Worm (Caenorhabditis elegans) whole organism, L4 larva: ENCODE measurements around the gene cks-1.

Experiments used
- F37D6.2 ChIP-seq: sonication (generic microtip); optimal IDR thresholded peaks from 2 replicates; lab custom pipeline; 2016; ENCODE audit warnings: mild to moderate bottlenecking, missing genetic modification characterization, missing compliant biosample characterization
- F44E2.7 ChIP-seq: fragments of 200-800 bp; sonication (Bioruptor generic); IDR thresholded peaks from 2 replicates; pipeline ENCODE4 v2.1.2; 2022; ENCODE audit warnings: missing genetic modification characterization, missing compliant biosample characterization
- F49E8.2 ChIP-seq: sonication (generic microtip); optimal IDR thresholded peaks from 2 replicates; lab custom pipeline; 2016; ENCODE audit warnings: missing compliant biosample characterization, mild to moderate bottlenecking, missing genetic modification characterization, borderline replicate concordance
- T20F7.1 ChIP-seq: fragments of 200-800 bp; sonication (Bioruptor generic); optimal IDR thresholded peaks from 2 replicates; lab custom pipeline; 2018; ENCODE audit warnings: mild to moderate bottlenecking, missing genetic modification characterization, missing compliant biosample characterization
- T26A8.4 ChIP-seq: fragments of 200-800 bp; sonication (Bioruptor generic); IDR thresholded peaks from 2 replicates; pipeline ENCODE4 v1.3.6; 2022; ENCODE audit warnings: missing genetic modification characterization, missing compliant biosample characterization
- Y105C5A.15 ChIP-seq: fragments of 200-800 bp; sonication (Bioruptor generic); IDR thresholded peaks from 2 replicates; pipeline ENCODE4 v1.3.6; 2022; ENCODE audit warnings: missing genetic modification characterization, missing compliant biosample characterization
- Y5F2A.4 ChIP-seq: fragments of 200-800 bp; sonication (Bioruptor generic); optimal IDR thresholded peaks from 2 replicates; lab custom pipeline; 2018; ENCODE audit warnings: mild to moderate bottlenecking, missing genetic modification characterization, missing compliant biosample characterization
- Y75B8A.6 ChIP-seq: fragments of 200-800 bp; sonication (Bioruptor generic); IDR thresholded peaks from 2 replicates; pipeline ENCODE4 v1.3.6; 2022; ENCODE audit warnings: missing genetic modification reagents, missing genetic modification characterization, missing compliant biosample characterization
- ZK337.2 ChIP-seq: fragments of 200-800 bp; sonication (Bioruptor generic); IDR thresholded peaks from 2 replicates; pipeline ENCODE4 v1.3.6; 2022; ENCODE audit warnings: missing genetic modification reagents, missing genetic modification characterization, missing compliant biosample characterization
- ZK546.5 ChIP-seq, 2 experiments: sonication (generic microtip); optimal IDR thresholded peaks; 2 replicates each; lab custom pipeline; 2017; ENCODE audit warnings: missing biosample characterization in 2 of 2, missing genetic modification characterization in 2 of 2
- ama-1 ChIP-seq: fragments of 150-350 bp; optimal IDR thresholded peaks from 2 replicates; lab custom pipeline; 2014; ENCODE audit warnings: inconsistent platforms, mixed read lengths
- ceh-32 ChIP-seq: sonication (generic microtip); optimal IDR thresholded peaks from 2 replicates; lab custom pipeline; 2016; ENCODE audit warnings: mild to moderate bottlenecking, missing genetic modification characterization, missing compliant biosample characterization; ENCODE audit not compliant: poor library complexity
- ceh-44 ChIP-seq: fragments of 200-800 bp; sonication (Bioruptor generic); IDR thresholded peaks from 2 replicates; pipeline ENCODE4 v1.3.6; 2022; ENCODE audit warnings: missing genetic modification reagents, missing genetic modification characterization, missing compliant biosample characterization
- ces-1 ChIP-seq: fragments of 150-350 bp; sonication (generic microtip); optimal IDR thresholded peaks from 4 replicates; lab custom pipeline; 2014; ENCODE audit warnings: missing biosample characterization, missing genetic modification reagents, missing genetic modification characterization
- ctbp-1 ChIP-seq: fragments of 200-800 bp; sonication (Bioruptor generic); IDR thresholded peaks from 2 replicates; pipeline ENCODE4 v1.3.6; 2022; ENCODE audit warnings: missing genetic modification reagents, missing genetic modification characterization, missing compliant biosample characterization
- daf-19 ChIP-seq: fragments of 200-800 bp; sonication (Bioruptor generic); conservative IDR thresholded peaks from 2 replicates; pipeline ENCODE4 v1.3.6; 2022; ENCODE audit warnings: missing genetic modification characterization, missing compliant biosample characterization
- dmd-6 ChIP-seq: fragments of 200-800 bp; sonication (Bioruptor generic); IDR thresholded peaks from 2 replicates; pipeline ENCODE4 v1.3.6; 2022; ENCODE audit warnings: missing genetic modification reagents, missing genetic modification characterization, missing compliant biosample characterization
- dmd-9 ChIP-seq: fragments of 200-800 bp; sonication (Bioruptor generic); IDR thresholded peaks from 2 replicates; pipeline ENCODE4 v1.3.6; 2022; ENCODE audit warnings: missing genetic modification reagents, missing genetic modification characterization, missing compliant biosample characterization
- dpl-1 ChIP-seq: fragments of 150-350 bp; optimal IDR thresholded peaks from 2 replicates; lab custom pipeline; 2014; ENCODE audit warnings: missing biosample characterization, missing genetic modification reagents, missing genetic modification characterization
- duxl-1 ChIP-seq: sonication (generic microtip); optimal IDR thresholded peaks from 2 replicates; lab custom pipeline; 2016; ENCODE audit warnings: mild to moderate bottlenecking, missing genetic modification characterization, moderate library complexity, missing compliant biosample characterization; ENCODE audit not compliant: poor library complexity
- dve-1 ChIP-seq: sonication (generic microtip); optimal IDR thresholded peaks from 2 replicates; lab custom pipeline; 2017; ENCODE audit warnings: antibody characterized with exemption, mild to moderate bottlenecking, missing genetic modification characterization, missing compliant biosample characterization; ENCODE audit not compliant: insufficient read depth
- hlh-11 ChIP-seq: fragments of 200-800 bp; sonication (Bioruptor generic); optimal IDR thresholded peaks from 2 replicates; lab custom pipeline; 2018; ENCODE audit warnings: mild to moderate bottlenecking, missing genetic modification characterization, missing compliant biosample characterization
- hlh-30 ChIP-seq: sonication (generic microtip); optimal IDR thresholded peaks from 2 replicates; lab custom pipeline; 2017; ENCODE audit warnings: antibody characterized with exemption, mild to moderate bottlenecking, missing genetic modification characterization, missing compliant biosample characterization; ENCODE audit not compliant: insufficient read depth
- jun-1 ChIP-seq: fragments of 150-350 bp; optimal IDR thresholded peaks from 2 replicates; lab custom pipeline; 2014; ENCODE audit warnings: missing biosample characterization, missing genetic modification reagents, missing genetic modification characterization
- lin-15B ChIP-seq: fragments of 150-350 bp; sonication (generic microtip); optimal IDR thresholded peaks from 3 replicates; lab custom pipeline; 2014; ENCODE audit warnings: missing biosample characterization, missing genetic modification characterization
- madf-5 ChIP-seq, 2 experiments: fragments of 200-800 bp; sonication (Bioruptor generic); IDR thresholded peaks; 2 replicates each; pipeline ENCODE4 v1.3.6; 2022; ENCODE audit warnings: missing compliant biosample characterization in 2 of 2, missing genetic modification characterization in 2 of 2
- mdl-1 ChIP-seq, 2 experiments: fragments of 150-350 bp in 1 of 2; sonication (generic microtip) in 1 of 2; optimal IDR thresholded peaks; 2 replicates each; lab custom pipeline; 2014 to 2017; ENCODE audit warnings: missing biosample characterization in 2 of 2, missing genetic modification characterization in 2 of 2
- mep-1 ChIP-seq: fragments of 150-350 bp; sonication (generic microtip); optimal IDR thresholded peaks from 3 replicates; lab custom pipeline; 2014; ENCODE audit warnings: missing biosample characterization, missing genetic modification characterization
- mes-2 ChIP-seq: sonication (generic microtip); optimal IDR thresholded peaks from 2 replicates; lab custom pipeline; 2016; ENCODE audit warnings: missing genotype, mild to moderate bottlenecking, missing genetic modification characterization, missing compliant biosample characterization; ENCODE audit not compliant: poor library complexity, severe bottlenecking
- nhr-10 ChIP-seq: fragments of 150-350 bp; optimal IDR thresholded peaks from 2 replicates; lab custom pipeline; 2014; ENCODE audit warnings: missing biosample characterization, missing genetic modification characterization
- nhr-102 ChIP-seq: sonication (generic microtip); optimal IDR thresholded peaks from 2 replicates; lab custom pipeline; 2016; ENCODE audit warnings: mild to moderate bottlenecking, missing genetic modification characterization, moderate library complexity, missing compliant biosample characterization
- nhr-11 ChIP-seq: fragments of 150-350 bp; optimal IDR thresholded peaks from 2 replicates; lab custom pipeline; 2014; ENCODE audit warnings: missing biosample characterization, missing genetic modification characterization
- nhr-111 ChIP-seq: fragments of 200-800 bp; sonication (Bioruptor generic); optimal IDR thresholded peaks from 2 replicates; lab custom pipeline; 2018; ENCODE audit warnings: mild to moderate bottlenecking, missing genetic modification characterization, missing compliant biosample characterization
- nhr-28 ChIP-seq: fragments of 150-350 bp; optimal IDR thresholded peaks from 2 replicates; lab custom pipeline; 2014; ENCODE audit warnings: missing biosample characterization, missing genetic modification characterization
- nhr-41 ChIP-seq: fragments of 200-800 bp; sonication (Bioruptor generic); IDR thresholded peaks from 2 replicates; pipeline ENCODE4 v1.3.6; 2022; ENCODE audit warnings: missing genetic modification reagents, missing genetic modification characterization, missing compliant biosample characterization
- nhr-48 ChIP-seq: sonication (generic microtip); optimal IDR thresholded peaks from 2 replicates; lab custom pipeline; 2016; ENCODE audit warnings: mild to moderate bottlenecking, missing genetic modification characterization, missing compliant biosample characterization
- nhr-76 ChIP-seq: fragments of 150-350 bp; optimal IDR thresholded peaks from 2 replicates; lab custom pipeline; 2014; ENCODE audit warnings: missing biosample characterization, missing genetic modification characterization
- php-3 ChIP-seq: fragments of 200-800 bp; sonication (Bioruptor generic); IDR thresholded peaks from 2 replicates; pipeline ENCODE4 v1.3.6; 2022; ENCODE audit warnings: missing genetic modification reagents, missing genetic modification characterization, missing compliant biosample characterization
- pqm-1 ChIP-seq: sonication (generic microtip); optimal IDR thresholded peaks from 2 replicates; lab custom pipeline; 2017; ENCODE audit warnings: missing biosample characterization, missing genetic modification characterization
- set-16 ChIP-seq: fragments of 200-800 bp; sonication (Bioruptor generic); IDR thresholded peaks from 2 replicates; pipeline ENCODE4 v1.3.6; 2022; ENCODE audit warnings: missing genetic modification reagents, missing genetic modification characterization, missing compliant biosample characterization
- spr-3 ChIP-seq: fragments of 200-800 bp; sonication (Bioruptor generic); optimal IDR thresholded peaks from 2 replicates; lab custom pipeline; 2018; ENCODE audit warnings: mild to moderate bottlenecking, missing genetic modification characterization, missing compliant biosample characterization
- tag-97 ChIP-seq: fragments of 200-800 bp; sonication (Bioruptor generic); IDR thresholded peaks from 2 replicates; pipeline ENCODE4 v1.3.6; 2022; ENCODE audit warnings: missing genetic modification characterization, missing compliant biosample characterization
- tra-1 ChIP-seq: fragments of 200-800 bp; sonication (Bioruptor generic); IDR thresholded peaks from 2 replicates; pipeline ENCODE4 v1.3.6; 2022; ENCODE audit warnings: missing genetic modification reagents, missing genetic modification characterization, missing compliant biosample characterization
- unc-130 ChIP-seq: sonication (generic microtip); optimal IDR thresholded peaks from 2 replicates; lab custom pipeline; 2016; ENCODE audit warnings: missing genetic modification reagents, missing genetic modification characterization, missing compliant biosample characterization
- unc-62 ChIP-seq, 3 experiments: fragments of 150-350 bp in 1 of 3; sonication (generic microtip); optimal IDR thresholded peaks in 2 of 3; peaks in 1 of 3; 1 replicate in 1 of 3; 2 replicates in 2 of 3; lab custom pipeline; 2014 to 2017; ENCODE audit warnings: missing biosample characterization in 3 of 3, missing genetic modification characterization in 3 of 3, missing genetic modification reagents in 3 of 3, missing genotype in 1 of 3
- zfp-2 ChIP-seq: sonication (generic microtip); optimal IDR thresholded peaks from 2 replicates; lab custom pipeline; 2016; ENCODE audit warnings: mild to moderate bottlenecking, missing genetic modification characterization, missing compliant biosample characterization
- zip-11 ChIP-seq: fragments of 200-800 bp; sonication (Bioruptor generic); IDR thresholded peaks from 2 replicates; pipeline ENCODE4 v1.3.6; 2022; ENCODE audit warnings: missing genetic modification characterization, missing compliant biosample characterization
- ztf-11 ChIP-seq: fragments of 150-350 bp; optimal IDR thresholded peaks from 2 replicates; lab custom pipeline; 2014; ENCODE audit warnings: missing biosample characterization, missing genetic modification characterization
- ztf-7 ChIP-seq: fragments of 150-350 bp; optimal IDR thresholded peaks from 2 replicates; lab custom pipeline; 2014; ENCODE audit warnings: missing biosample characterization, missing genetic modification characterization

The cks-1 gene

DNA sequence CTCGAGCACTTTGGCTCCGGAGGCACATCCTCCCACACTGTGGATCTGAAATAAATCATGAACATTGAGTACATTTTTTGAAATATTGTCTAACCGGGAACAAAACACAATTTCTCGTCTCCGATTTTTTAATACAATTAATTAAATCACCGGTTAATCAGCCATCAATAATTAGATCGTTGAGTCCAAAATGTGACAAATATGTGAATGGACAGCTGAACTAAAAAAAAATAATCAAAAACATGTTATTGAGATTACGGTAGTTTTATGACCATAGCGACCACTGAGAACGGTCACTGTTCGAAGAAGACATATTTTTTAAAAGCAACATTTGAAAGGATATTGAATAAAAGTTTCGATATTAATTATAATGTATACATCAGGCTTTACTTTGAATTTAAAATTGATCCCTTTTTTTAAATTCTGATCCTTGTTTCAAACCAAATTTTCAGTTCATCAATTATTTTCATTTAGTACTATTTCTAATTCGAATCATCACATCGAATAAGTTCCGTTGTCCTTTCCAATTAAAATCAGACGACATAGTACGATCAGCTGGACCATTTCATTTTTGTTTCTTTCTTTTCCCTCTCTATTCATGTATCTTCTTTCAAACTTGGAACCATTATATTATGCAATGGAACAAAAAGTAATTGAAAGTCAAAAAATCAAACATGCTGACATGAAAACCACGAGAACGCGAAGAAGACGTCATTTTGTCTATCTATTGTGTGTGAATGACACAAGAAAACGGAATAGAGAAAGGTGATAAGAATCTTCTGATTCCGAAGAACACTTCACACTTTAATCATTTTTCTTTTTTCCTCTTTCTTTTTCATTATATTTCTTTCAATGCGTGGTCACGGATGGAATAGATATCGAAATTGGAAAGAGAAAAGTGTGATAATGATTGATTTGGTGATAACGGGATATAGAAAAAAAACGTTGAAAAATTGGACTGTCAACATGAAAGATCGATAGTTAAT is 16.6 kb downstream of the cks-1 start (continued):
- TF ChIP-seq set-16 (GFP tag; lab: Robert Waterston, UW): no peak
- TF ChIP-seq duxl-1 (tag; lab: Kevin White, UChicago): peak; percentile 7
- no peak for TF ChIP-seq ztf-7 (tag; lab: Kevin White, UChicago)
- TF ChIP-seq daf-19: no peak
- TF ChIP-seq zip-11: no peak
- TF ChIP-seq dmd-6: peak; percentile 99
- TF ChIP-seq T26A8.4 (GFP tag; lab: Robert Waterston, UW): peak; percentile 42; the same call in 1 of the 2 replicates
- peak; percentile 0 for TF ChIP-seq ama-1
- peak; percentile 61 for TF ChIP-seq nhr-76 (tag; lab: Kevin White, UChicago)
- TF ChIP-seq unc-62 (GFP tag; optimal IDR thresholded peaks at IDR 0.05 in 1 of 2; lab: Kevin White, UChicago): peak; percentile 20 to 100
- no peak for TF ChIP-seq unc-62 (tag; optimal IDR thresholded peaks at IDR 0.05; lab: Kevin White, UChicago)
- TF ChIP-seq nhr-41: 0 out of 2 replicates have a peak, but pooled peaks have one; percentile 35
- no peak for TF ChIP-seq nhr-111
- TF ChIP-seq Y105C5A.15: no peak
- no peak for TF ChIP-seq ces-1 (GFP tag; lab: Kevin White, UChicago)
- TF ChIP-seq tag-97 (GFP tag; lab: Robert Waterston, UW): no peak
- TF ChIP-seq lin-15B (tag; lab: Kevin White, UChicago): no peak
- TF ChIP-seq ZK546.5 (tag; optimal IDR thresholded peaks at IDR 0.05; lab: Kevin White, UChicago): no peak
- TF ChIP-seq ctbp-1 (GFP tag; lab: Robert Waterston, UW): no peak
- TF ChIP-seq tra-1 (GFP tag; lab: Robert Waterston, UW): peak; percentile 94
- TF ChIP-seq nhr-11 (tag; lab: Kevin White, UChicago): no peak
- peak; percentile 47 for TF ChIP-seq jun-1
- no peak for TF ChIP-seq ZK337.2 (GFP tag; lab: Robert Waterston, UW)
- TF ChIP-seq madf-5 (GFP tag; IDR thresholded peaks at IDR 0.05; lab: Robert Waterston, UW): no peak
- no peak for TF ChIP-seq spr-3 (GFP tag; lab: Kevin White, UChicago)
- no peak for TF ChIP-seq Y5F2A.4
- TF ChIP-seq unc-130 (GFP tag; lab: Kevin White, UChicago): no peak
- TF ChIP-seq hlh-30: peak; percentile 92
- TF ChIP-seq ceh-44: no peak
- no peak for TF ChIP-seq Y75B8A.6
- peak; percentile 40 for TF ChIP-seq mes-2
- TF ChIP-seq dmd-9: no peak
- TF ChIP-seq zfp-2 (tag; lab: Kevin White, UChicago): no peak
- no peak for TF ChIP-seq F49E8.2
- peak; percentile 97 for TF ChIP-seq php-3 (GFP tag; lab: Robert Waterston, UW)
- TF ChIP-seq dpl-1: peak; percentile 14
- no peak for TF ChIP-seq ceh-32
- no peak for TF ChIP-seq F44E2.7 (GFP tag; lab: Robert Waterston, UW)

DNA sequence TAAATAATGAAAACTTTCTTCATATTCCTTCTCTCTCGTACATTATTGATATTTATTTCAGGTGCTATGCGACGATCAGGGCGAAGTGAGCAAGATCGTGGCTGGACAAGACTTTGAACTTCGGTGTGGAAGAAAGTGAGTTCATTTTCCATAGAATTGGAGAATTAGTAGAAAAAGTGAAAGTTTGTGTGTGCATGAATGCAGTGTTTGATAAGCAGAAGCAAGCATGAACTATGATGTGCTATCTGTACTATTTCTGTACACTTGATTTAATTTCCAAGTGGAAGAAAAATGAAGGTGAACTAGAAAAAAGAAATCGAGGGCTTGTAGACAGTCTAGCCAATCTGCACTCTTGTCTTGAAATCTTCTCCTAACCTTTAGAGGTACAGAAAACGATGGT is 18.3 kb downstream of the cks-1 start:
- TF ChIP-seq mdl-1 (tag; optimal IDR thresholded peaks at IDR 0.05; lab: Kevin White, UChicago): peak in 1 of 2 experiments; percentile 32
- TF ChIP-seq T20F7.1: peak; percentile 1
- no peak for TF ChIP-seq ZK546.5 (tag; optimal IDR thresholded peaks at IDR 0.05; lab: Kevin White, UChicago)
- TF ChIP-seq nhr-10 (tag; lab: Kevin White, UChicago): peak; percentile 72
- TF ChIP-seq tra-1 (GFP tag; lab: Robert Waterston, UW): 0 out of 2 replicates have a peak, but pooled peaks have one; percentile 33
- peak; percentile 69 for TF ChIP-seq nhr-28 (tag; lab: Kevin White, UChicago)
- no peak for TF ChIP-seq ztf-11
- TF ChIP-seq F37D6.2 (tag; lab: Kevin White, UChicago): no peak
- peak in 1 of 2 experiments; percentile 96 for TF ChIP-seq unc-62 (GFP tag; optimal IDR thresholded peaks at IDR 0.05 in 1 of 2; lab: Kevin White, UChicago)
- no peak for TF ChIP-seq unc-62 (tag; optimal IDR thresholded peaks at IDR 0.05; lab: Kevin White, UChicago)
- TF ChIP-seq dve-1 (tag; lab: Kevin White, UChicago): peak; percentile 76
- TF ChIP-seq pqm-1 (tag; lab: Kevin White, UChicago): peak; percentile 68
- no peak for TF ChIP-seq ZK337.2 (GFP tag; lab: Robert Waterston, UW)
- peak; percentile 28 for TF ChIP-seq hlh-30
- TF ChIP-seq mep-1 (tag; lab: Kevin White, UChicago): peak; percentile 33
- TF ChIP-seq mes-2: peak; percentile 22
- peak; percentile 70 for TF ChIP-seq nhr-48
- TF ChIP-seq F49E8.2: no peak
- peak; percentile 77 for TF ChIP-seq hlh-11 (tag; lab: Kevin White, UChicago)
- TF ChIP-seq nhr-102 (tag; lab: Kevin White, UChicago): peak; percentile 13
